Worm (Caenorhabditis elegans): ENCODE measurements around the gene W06H8.2.

DNA sequence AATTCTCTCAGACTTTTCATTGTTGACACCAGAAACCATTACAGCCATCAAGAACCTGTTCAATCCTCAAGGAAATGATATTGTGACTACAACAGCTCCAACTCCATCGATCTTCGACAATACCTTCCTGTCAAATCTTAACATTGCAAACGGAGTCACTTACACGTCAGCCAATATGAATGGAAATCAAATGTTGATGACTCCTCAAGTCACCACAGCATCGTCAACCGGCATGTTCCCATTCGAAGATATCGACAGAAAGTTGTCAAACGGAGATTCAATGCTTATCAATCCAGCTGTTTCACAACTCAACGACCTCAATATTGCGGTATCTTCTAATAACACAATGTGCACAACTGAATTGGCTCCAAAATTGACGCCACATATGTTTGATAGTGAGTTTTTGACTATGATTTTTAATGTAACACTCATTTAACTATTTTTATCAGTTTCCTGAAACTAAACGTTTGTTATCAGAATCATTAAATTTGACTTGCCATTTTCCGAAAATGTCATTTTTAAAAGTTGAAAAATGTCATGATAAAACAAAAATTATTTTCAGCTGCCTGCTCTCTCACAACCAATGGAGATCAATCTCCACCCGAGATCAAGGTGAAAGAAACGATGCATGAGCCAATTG lies 44.5 kb downstream of the W06H8.2 start:
- TF ChIP-seq nhr-232 (tag; optimal IDR thresholded peaks at IDR 0.05) (no peak), nhr-11 (tag; optimal IDR thresholded peaks at IDR 0.05) (no peak), ceh-48 (tag; optimal IDR thresholded peaks at IDR 0.05) (no peak), pha-4 (tag; optimal IDR thresholded peaks at IDR 0.05) (no peak)

Measured in whole organism, late embryonic.